Worm (Caenorhabditis elegans): ENCODE measurements around the gene ztf-18.
A peak's percentile ranks its signal among the peaks of the same experiment; 100 is the strongest.

Gene ztf-18

DNA sequence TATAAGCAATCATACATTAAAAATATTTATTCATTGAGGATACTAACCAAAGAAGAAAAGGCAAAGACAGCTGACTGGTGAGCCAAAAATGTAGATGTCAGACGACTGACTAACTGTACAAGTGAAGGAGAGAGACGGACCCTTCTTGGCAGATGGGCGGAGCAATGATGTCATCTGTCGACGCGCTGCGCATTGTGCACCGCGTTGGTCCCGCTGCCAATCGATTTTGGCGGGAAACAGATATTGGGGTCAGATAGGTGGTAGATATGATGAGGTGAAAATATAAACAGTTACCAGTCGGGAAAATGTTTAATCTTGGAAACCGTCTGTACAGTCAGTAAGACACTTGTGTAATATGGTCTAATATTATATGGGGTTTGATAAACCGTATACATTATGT is 25.6 kb downstream of the ztf-18 start, which contains the start of gene T24C4.2:
T24C4.2 (minus strand) TSS at position 101 of the 400 bp plus-strand sequence.
- TF ChIP-seq nhr-10 (tag; optimal IDR thresholded peaks at IDR 0.05) (no peak), mxl-2 (GFP tag; conservative IDR thresholded peaks at IDR 0.05) (no peak), duxl-1 (tag; optimal IDR thresholded peaks at IDR 0.05; ENCODE audit: poor library complexity) (no peak), lin-1 (GFP tag; IDR thresholded peaks at IDR 0.05) (no peak), unc-130 (GFP tag; optimal IDR thresholded peaks at IDR 0.05) (no peak), egl-27 (tag; optimal IDR thresholded peaks at IDR 0.05) (no peak), D1046.2 (GFP tag; IDR thresholded peaks at IDR 0.05) (no peak), Y105C5A.15 (GFP tag; IDR thresholded peaks at IDR 0.05) (no peak), unc-39 (tag; optimal IDR thresholded peaks at IDR 0.05) (no peak), ztf-11 (tag; optimal IDR thresholded peaks at IDR 0.05) (no peak), F44E2.7 (GFP tag; IDR thresholded peaks at IDR 0.05) (no peak), lin-13 (GFP tag; optimal IDR thresholded peaks at IDR 0.05) (no peak), Y75B8A.6 (GFP tag; IDR thresholded peaks at IDR 0.05) (no peak), egl-43 (GFP tag; IDR thresholded peaks at IDR 0.05) (no peak), mdt-29 (GFP tag; IDR thresholded peaks at IDR 0.05) (no peak), lim-7 (GFP tag; IDR thresholded peaks at IDR 0.05) (no peak)

DNA sequence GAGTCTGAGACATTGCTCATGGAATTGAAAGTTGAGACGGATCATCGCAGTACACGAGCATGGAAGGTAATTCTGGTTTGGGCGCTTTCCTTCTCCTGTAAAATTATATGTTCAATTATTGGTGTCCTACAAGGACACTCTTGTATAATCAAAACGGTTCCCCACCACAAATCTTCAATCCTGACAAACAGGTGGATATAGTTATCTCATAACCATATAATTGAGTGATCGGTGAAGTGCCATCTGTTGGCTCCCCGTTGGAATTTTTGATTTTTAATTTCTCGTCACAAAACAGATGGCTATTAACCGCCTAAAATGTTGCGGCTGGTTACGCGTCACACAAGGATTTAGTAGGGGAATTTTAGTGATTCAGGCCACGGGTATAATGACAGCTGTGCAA is 26.6 kb downstream of the ztf-18 start:
- TF ChIP-seq aha-1 (tag) (peak; percentile 84), T20F7.1 (GFP tag; optimal IDR thresholded peaks at IDR 0.05) (no peak), set-16 (GFP tag; IDR thresholded peaks at IDR 0.05) (no peak), D1046.2 (GFP tag; IDR thresholded peaks at IDR 0.05) (no peak), sdz-12 (GFP tag; optimal IDR thresholded peaks at IDR 0.05) (no peak)

DNA sequence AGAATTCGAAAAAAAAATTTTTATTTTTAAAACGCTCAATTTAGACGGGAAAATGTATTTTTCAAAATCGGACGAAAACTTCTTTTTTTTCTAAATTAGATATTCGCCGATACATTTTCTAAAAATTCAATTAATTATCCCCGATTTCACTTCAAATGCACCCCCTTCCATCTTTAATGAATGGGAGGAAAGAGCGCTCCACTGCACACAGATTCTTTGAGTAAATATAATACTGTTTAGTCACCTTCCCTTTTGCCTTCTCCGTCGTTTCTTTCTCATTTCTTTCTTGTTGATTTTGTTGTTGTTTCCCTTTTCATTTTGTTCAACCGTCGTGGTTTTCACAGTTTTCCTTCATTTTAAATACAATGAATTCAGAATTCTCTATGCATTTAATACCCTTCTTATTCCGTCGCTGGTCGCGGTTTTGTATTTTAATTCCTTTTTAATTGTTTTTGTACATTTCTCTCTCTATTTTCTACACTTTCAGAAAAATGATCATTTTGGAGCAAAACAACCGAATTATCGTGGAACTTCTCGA is 33.6 kb downstream of the ztf-18 start, which contains the start of gene arx-4:
arx-4 (plus strand) TSS at position 488 of the 538 bp plus-strand sequence.
- TF ChIP-seq T20F7.1 (GFP tag; optimal IDR thresholded peaks at IDR 0.05) (no peak), aha-1 (tag) (peak; percentile 89), ceh-28 (tag; optimal IDR thresholded peaks at IDR 0.05) (no peak), unc-130 (GFP tag; optimal IDR thresholded peaks at IDR 0.05) (no peak), nhr-102 (tag; optimal IDR thresholded peaks at IDR 0.05) (no peak), nhr-237 (tag; optimal IDR thresholded peaks at IDR 0.05) (no peak), pha-4 (GFP tag; IDR thresholded peaks at IDR 0.05) (no peak), pha-4 (tag; optimal IDR thresholded peaks at IDR 0.05) (peak; percentile 34), T26A8.4 (GFP tag; IDR thresholded peaks at IDR 0.05) (no peak), madf-5 (GFP tag; IDR thresholded peaks at IDR 0.05) (no peak), dve-1 (tag; optimal IDR thresholded peaks at IDR 0.05; ENCODE audit: insufficient read depth) (peak; percentile 7), mes-2 (tag; optimal IDR thresholded peaks at IDR 0.05; ENCODE audit: poor library complexity, severe bottlenecking) (peak; percentile 40), daf-16 (GFP tag; optimal IDR thresholded peaks at IDR 0.05) (no peak), daf-16 (tag; optimal IDR thresholded peaks at IDR 0.05) (peak; percentile 36), zfp-2 (tag; optimal IDR thresholded peaks at IDR 0.05) (no peak), ZK337.2 (GFP tag; IDR thresholded peaks at IDR 0.05) (no peak), hlh-11 (tag; optimal IDR thresholded peaks at IDR 0.05) (no peak), zip-2 (tag; optimal IDR thresholded peaks at IDR 0.05) (no peak), ceh-20 (GFP tag; IDR thresholded peaks at IDR 0.05) (no peak), Y48G9A.11 (GFP tag; IDR thresholded peaks at IDR 0.05) (no peak), vab-7 (GFP tag; IDR thresholded peaks at IDR 0.05) (no peak), tra-1 (GFP tag; IDR thresholded peaks at IDR 0.05) (no peak), jun-1 (tag; optimal IDR thresholded peaks at IDR 0.05) (no peak), pqm-1 (tag; optimal IDR thresholded peaks at IDR 0.05) (no peak), lin-38 (GFP tag; IDR thresholded peaks at IDR 0.05) (peak; percentile 50), mxl-3 (GFP tag; optimal IDR thresholded peaks at IDR 0.05) (no peak), sdz-12 (GFP tag; optimal IDR thresholded peaks at IDR 0.05) (no peak), Y75B8A.6 (GFP tag; IDR thresholded peaks at IDR 0.05) (no peak)
